Comparison of ENCODE assay signal across 1 fruit fly cellular context in the genomic region with DNA sequence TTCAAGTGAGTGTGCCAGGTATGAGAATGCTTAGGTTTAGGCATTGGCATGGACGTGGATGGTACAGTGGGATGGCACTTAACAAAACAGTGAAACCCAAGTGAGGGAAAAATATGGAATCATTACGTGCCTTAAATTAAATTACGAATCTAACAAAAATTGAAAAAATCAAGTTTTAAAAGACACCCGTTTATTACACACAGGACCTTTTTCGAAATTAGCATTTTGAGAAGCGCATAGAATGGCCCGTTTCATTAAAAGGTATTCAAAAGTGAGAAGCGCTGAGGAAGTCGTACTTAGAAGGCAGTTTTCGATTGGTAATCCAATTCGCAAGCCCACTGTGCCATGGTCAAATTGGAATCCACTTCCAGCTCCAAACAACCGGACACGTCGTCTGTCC.
TF ChIP-seq lines count a peak whose summit lies in the region.

No protein-coding gene starts in this region.

TF ChIP-seq in whole organism, embryonic, 481 proteins besides CTCF, POLR2A, EP300 and RAD21 (continued from another document):
- TF ChIP-seq inv (GFP tag; IDR thresholded peaks at IDR 0.05; lab: Robert Waterston, UW; ENCODE audit: partially characterized antibody): no peak
- TF ChIP-seq ssp (GFP tag; IDR thresholded peaks at IDR 0.05; lab: Robert Waterston, UW): no peak
- TF ChIP-seq Fer2 (tag; optimal IDR thresholded peaks at IDR 0.05; lab: Kevin White, UChicago): no peak
- no peak for TF ChIP-seq Sox102F (GFP tag; optimal IDR thresholded peaks at IDR 0.05; lab: Kevin White, UChicago)
- no peak for TF ChIP-seq CG4707 (GFP tag; optimal IDR thresholded peaks at IDR 0.05; lab: Kevin White, UChicago)
- TF ChIP-seq pros (GFP tag; optimal IDR thresholded peaks at IDR 0.05; lab: Kevin White, UChicago): no peak
- peak; percentile 6 for TF ChIP-seq CG14710 (tag; optimal IDR thresholded peaks at IDR 0.05; lab: Kevin White, UChicago)
- no peak for TF ChIP-seq B-H2 (GFP tag; optimal IDR thresholded peaks at IDR 0.05; lab: Kevin White, UChicago)
- TF ChIP-seq fd64A (GFP tag; optimal IDR thresholded peaks at IDR 0.05; lab: Kevin White, UChicago): no peak
- TF ChIP-seq Eip74EF (GFP tag; optimal IDR thresholded peaks at IDR 0.05; lab: Kevin White, UChicago): no peak
- TF ChIP-seq tap (tag; optimal IDR thresholded peaks at IDR 0.05; lab: Kevin White, UChicago): no peak
- no peak for TF ChIP-seq HHEX (GFP tag; optimal IDR thresholded peaks at IDR 0.05; lab: Kevin White, UChicago)
- TF ChIP-seq HLH3B (GFP tag; IDR thresholded peaks at IDR 0.05; lab: Robert Waterston, UW): no peak
- TF ChIP-seq vnd (GFP tag; IDR thresholded peaks at IDR 0.05; lab: Robert Waterston, UW; ENCODE audit: partially characterized antibody): no peak
